Worm (Caenorhabditis elegans) whole organism, L1 larva: ENCODE data around the gene F46B6.13.

Experiments
- ceh-82 ChIP-seq, 3 experiments: fragments of 150-350 bp in 1 of 3; sonication (generic microtip) in 2 of 3; optimal IDR thresholded peaks; 2 replicates each; lab custom pipeline; 2014 to 2017; ENCODE audit warnings: missing biosample characterization in 3 of 3, missing genetic modification characterization in 3 of 3
- elt-3 ChIP-seq, 6 experiments: fragments of 150-350 bp in 1 of 6; sonication (generic microtip); optimal IDR thresholded peaks; 2 replicates each; lab custom pipeline; 2017 to 2018; ENCODE audit warnings: missing biosample characterization in 6 of 6, missing genetic modification characterization in 6 of 6, inconsistent platforms in 1 of 6
- jun-1 ChIP-seq: fragments of 150-350 bp; optimal IDR thresholded peaks from 2 replicates; lab custom pipeline; 2014; ENCODE audit warnings: missing biosample characterization, missing genetic modification reagents, missing genetic modification characterization
- nhr-237 ChIP-seq: fragments of 150-350 bp; optimal IDR thresholded peaks from 2 replicates; lab custom pipeline; 2014; ENCODE audit warnings: missing biosample characterization, missing genetic modification characterization
- nhr-47 ChIP-seq: sonication (generic microtip); optimal IDR thresholded peaks from 2 replicates; lab custom pipeline; 2016; ENCODE audit warnings: mild to moderate bottlenecking, missing genetic modification characterization, moderate library complexity, missing compliant biosample characterization
- nhr-84 ChIP-seq: sonication (generic microtip); optimal IDR thresholded peaks from 2 replicates; lab custom pipeline; 2017; ENCODE audit warnings: missing biosample characterization, missing genetic modification characterization
- skn-1 ChIP-seq: fragments of 150-350 bp; optimal IDR thresholded peaks from 2 replicates; lab custom pipeline; 2014; ENCODE audit warnings: missing biosample characterization, missing genetic modification characterization
- snpc-4 ChIP-seq: fragments of 150-350 bp; optimal IDR thresholded peaks from 2 replicates; lab custom pipeline; 2014; ENCODE audit warnings: missing biosample characterization, missing genetic modification characterization
- sox-4 ChIP-seq: sonication (generic microtip); optimal IDR thresholded peaks from 2 replicates; lab custom pipeline; 2016; ENCODE audit warnings: missing genetic modification characterization, missing compliant biosample characterization

ce11 chrV:9811154-9811553 is 12.2 kb upstream of the F46B6.13 start, which contains the start of gene sru-29:
- TF ChIP-seq nhr-47 (tag; lab: Kevin White, UChicago) (no peak), sox-4 (tag; lab: Kevin White, UChicago) (no peak), nhr-237 (tag; lab: Kevin White, UChicago) (no peak), skn-1 (tag; lab: Kevin White, UChicago) (no peak), elt-3 (tag; optimal IDR thresholded peaks at IDR 0.05; lab: Kevin White, UChicago) (no peak), jun-1 (tag; lab: Kevin White, UChicago) (no peak), snpc-4 (tag; lab: Kevin White, UChicago) (no peak), nhr-84 (no peak), ceh-82 (tag; optimal IDR thresholded peaks at IDR 0.05; lab: Kevin White, UChicago) (no peak)
